Worm (Caenorhabditis elegans): Measurements from ENCODE around the gene ptr-24.
A peak's percentile ranks its signal among the peaks of the same experiment; 100 is the strongest.

- TF ChIP-seq him-1 (tag; optimal IDR thresholded peaks at IDR 0.05), result no peak
- TF ChIP-seq W03F9.2 (tag; optimal IDR thresholded peaks at IDR 0.05), result peak; percentile 1
- TF ChIP-seq dao-5 (tag; optimal IDR thresholded peaks at IDR 0.05), result no peak
Observed at ce11 chrX:13356469-13356868, 18.6 kb downstream of the ptr-24 start.
